Worm (Caenorhabditis elegans) whole organism, L1 larva: Measurements from ENCODE around the gene ptr-25.

Source experiments
- C04F5.9 ChIP-seq: sonication (generic microtip); optimal IDR thresholded peaks from 2 replicates; lab custom pipeline; 2016; ENCODE audit warnings: missing genetic modification characterization, missing compliant biosample characterization
- C16A3.4 ChIP-seq: fragments of 150-350 bp; optimal IDR thresholded peaks from 2 replicates; lab custom pipeline; 2014; ENCODE audit warnings: missing biosample characterization, missing genetic modification characterization
- C34B4.2 ChIP-seq: sonication (generic microtip); optimal IDR thresholded peaks from 2 replicates; lab custom pipeline; 2017; ENCODE audit warnings: mild to moderate bottlenecking, missing genetic modification characterization, missing compliant biosample characterization
- F16B12.6 ChIP-seq: fragments of 150-350 bp; optimal IDR thresholded peaks from 2 replicates; lab custom pipeline; 2014; ENCODE audit warnings: missing biosample characterization, missing genetic modification characterization
- aha-1 ChIP-seq: fragments of 150-350 bp; optimal IDR thresholded peaks from 2 replicates; lab custom pipeline; 2014; ENCODE audit warnings: missing biosample characterization, missing genetic modification characterization
- alr-1 ChIP-seq: fragments of 200-800 bp; sonication (Bioruptor generic); optimal IDR thresholded peaks from 2 replicates; lab custom pipeline; 2018; ENCODE audit warnings: borderline replicate concordance, mild to moderate bottlenecking, missing genetic modification characterization, missing compliant biosample characterization
- aly-2 ChIP-seq: fragments of 150-350 bp; optimal IDR thresholded peaks from 2 replicates; lab custom pipeline; 2014; ENCODE audit warnings: missing biosample characterization, missing genetic modification characterization
- ama-1 ChIP-seq: fragments of 150-350 bp; optimal IDR thresholded peaks from 2 replicates; lab custom pipeline; 2014
- ceh-82 ChIP-seq, 3 experiments: fragments of 150-350 bp in 1 of 3; sonication (generic microtip) in 2 of 3; optimal IDR thresholded peaks; 2 replicates each; lab custom pipeline; 2014 to 2017; ENCODE audit warnings: missing biosample characterization in 3 of 3, missing genetic modification characterization in 3 of 3
- ceh-88 ChIP-seq: fragments of 200-800 bp; sonication (Bioruptor generic); IDR thresholded peaks from 2 replicates; pipeline ENCODE4 v1.3.6; 2022; ENCODE audit warnings: missing genetic modification characterization, missing compliant biosample characterization
- ceh-90 ChIP-seq: sonication (generic microtip); optimal IDR thresholded peaks from 2 replicates; lab custom pipeline; 2016; ENCODE audit warnings: missing genetic modification characterization, missing compliant biosample characterization
- ces-1 ChIP-seq: fragments of 150-350 bp; optimal IDR thresholded peaks from 2 replicates; lab custom pipeline; 2014; ENCODE audit warnings: missing biosample characterization, missing genetic modification reagents, missing genetic modification characterization
- egl-27 ChIP-seq, 2 experiments: fragments of 150-350 bp in 1 of 2; sonication (generic microtip); optimal IDR thresholded peaks; 3 replicates each; lab custom pipeline; 2017 to 2018; ENCODE audit warnings: missing biosample characterization in 2 of 2, missing genetic modification characterization in 2 of 2, missing genetic modification reagents in 2 of 2
- elt-2 ChIP-seq: sonication (generic microtip); optimal IDR thresholded peaks from 2 replicates; lab custom pipeline; 2016; ENCODE audit warnings: missing genetic modification characterization, mild to moderate bottlenecking, inconsistent platforms, missing compliant biosample characterization, missing genetic modification reagents
- fkh-10 ChIP-seq: sonication (generic microtip); optimal IDR thresholded peaks from 2 replicates; lab custom pipeline; 2017; ENCODE audit warnings: missing biosample characterization, missing genetic modification reagents, missing genetic modification characterization
- fkh-8 ChIP-seq: sonication (generic microtip); optimal IDR thresholded peaks from 2 replicates; lab custom pipeline; 2016; ENCODE audit warnings: mild to moderate bottlenecking, missing genetic modification characterization, missing compliant biosample characterization
- fos-1 ChIP-seq: fragments of 150-350 bp; optimal IDR thresholded peaks from 2 replicates; lab custom pipeline; 2014; ENCODE audit warnings: missing biosample characterization, missing genetic modification characterization
- hlh-17 ChIP-seq: fragments of 200-800 bp; sonication (Bioruptor generic); optimal IDR thresholded peaks from 2 replicates; lab custom pipeline; 2018; ENCODE audit warnings: missing genetic modification characterization, mild to moderate bottlenecking, missing compliant biosample characterization, moderate library complexity, borderline replicate concordance
- hpl-2 ChIP-seq: fragments of 150-350 bp; optimal IDR thresholded peaks from 2 replicates; lab custom pipeline; 2014; ENCODE audit warnings: missing biosample characterization, missing genetic modification reagents, missing genetic modification characterization
- irx-1 ChIP-seq: sonication (generic microtip); optimal IDR thresholded peaks from 2 replicates; lab custom pipeline; 2016; ENCODE audit warnings: missing genetic modification characterization, missing compliant biosample characterization
- lin-13 ChIP-seq: fragments of 150-350 bp; optimal IDR thresholded peaks from 2 replicates; lab custom pipeline; 2014; ENCODE audit warnings: missing biosample characterization, missing genetic modification reagents, missing genetic modification characterization
- lin-14 ChIP-seq: fragments of 200-800 bp; sonication (Bioruptor generic); optimal IDR thresholded peaks from 2 replicates; lab custom pipeline; 2018; ENCODE audit warnings: mild to moderate bottlenecking, missing genetic modification characterization, moderate library complexity, missing compliant biosample characterization
- lin-15B ChIP-seq: fragments of 150-350 bp; sonication (generic microtip); optimal IDR thresholded peaks from 3 replicates; lab custom pipeline; 2014; ENCODE audit warnings: missing biosample characterization, missing genetic modification characterization
- lin-35 ChIP-seq, 2 experiments: fragments of 150-350 bp; optimal IDR thresholded peaks; 2 replicates each; lab custom pipeline; 2014; ENCODE audit warnings: missing biosample characterization in 2 of 2, missing genetic modification characterization in 2 of 2, missing genetic modification reagents in 2 of 2
- lin-39 ChIP-seq: fragments of 150-350 bp; optimal IDR thresholded peaks from 2 replicates; lab custom pipeline; 2014; ENCODE audit warnings: missing biosample characterization, missing genetic modification reagents, missing genetic modification characterization
- lir-3 ChIP-seq: sonication (generic microtip); optimal IDR thresholded peaks from 2 replicates; lab custom pipeline; 2016; ENCODE audit warnings: mild to moderate bottlenecking, missing genetic modification characterization, moderate library complexity, missing compliant biosample characterization; ENCODE audit not compliant: poor library complexity
- lsy-2 ChIP-seq, 2 experiments: fragments of 150-350 bp; optimal IDR thresholded peaks; 2 replicates each; lab custom pipeline; 2014; ENCODE audit warnings: missing biosample characterization in 2 of 2, missing genetic modification characterization in 2 of 2
- mab-9 ChIP-seq: fragments of 200-800 bp; sonication (Bioruptor generic); IDR thresholded peaks from 2 replicates; pipeline ENCODE4 v1.3.6; 2022; ENCODE audit warnings: missing genetic modification reagents, missing genetic modification characterization, missing compliant biosample characterization
- mef-2 ChIP-seq: fragments of 150-350 bp; optimal IDR thresholded peaks from 2 replicates; lab custom pipeline; 2014; ENCODE audit warnings: missing biosample characterization, missing genetic modification characterization
- mep-1 ChIP-seq: fragments of 150-350 bp; optimal IDR thresholded peaks from 2 replicates; lab custom pipeline; 2014; ENCODE audit warnings: missing biosample characterization, missing genetic modification characterization
- nhr-237 ChIP-seq: fragments of 150-350 bp; optimal IDR thresholded peaks from 2 replicates; lab custom pipeline; 2014; ENCODE audit warnings: missing biosample characterization, missing genetic modification characterization
- nhr-47 ChIP-seq: sonication (generic microtip); optimal IDR thresholded peaks from 2 replicates; lab custom pipeline; 2016; ENCODE audit warnings: mild to moderate bottlenecking, missing genetic modification characterization, moderate library complexity, missing compliant biosample characterization
- nhr-71 ChIP-seq: sonication (generic microtip); optimal IDR thresholded peaks from 2 replicates; lab custom pipeline; 2016; ENCODE audit warnings: mild to moderate bottlenecking, missing genetic modification characterization, moderate library complexity, missing compliant biosample characterization
- nhr-76 ChIP-seq: sonication (generic microtip); optimal IDR thresholded peaks from 2 replicates; lab custom pipeline; 2017; ENCODE audit warnings: missing biosample characterization, missing genetic modification characterization
- nhr-77 ChIP-seq: fragments of 150-350 bp; optimal IDR thresholded peaks from 2 replicates; lab custom pipeline; 2014; ENCODE audit warnings: missing biosample characterization, missing genetic modification characterization
- nhr-84 ChIP-seq: sonication (generic microtip); optimal IDR thresholded peaks from 2 replicates; lab custom pipeline; 2017; ENCODE audit warnings: missing biosample characterization, missing genetic modification characterization
- nhr-85 ChIP-seq: sonication (generic microtip); peaks from one replicate; lab custom pipeline; 2016; ENCODE audit warnings: missing genetic modification characterization, inconsistent platforms, missing compliant biosample characterization
- pag-3 ChIP-seq: sonication (generic microtip); optimal IDR thresholded peaks from 2 replicates; lab custom pipeline; 2017; ENCODE audit warnings: missing genetic modification characterization, mild to moderate bottlenecking, missing compliant biosample characterization, antibody characterized with exemption, borderline replicate concordance; ENCODE audit not compliant: insufficient read depth
- pax-3 ChIP-seq: fragments of 200-800 bp; sonication (Bioruptor generic); optimal IDR thresholded peaks from 2 replicates; lab custom pipeline; 2018; ENCODE audit warnings: mild to moderate bottlenecking, missing genetic modification characterization, moderate library complexity, missing compliant biosample characterization
- pqm-1 ChIP-seq: sonication (generic microtip); optimal IDR thresholded peaks from 3 replicates; lab custom pipeline; 2017; ENCODE audit warnings: missing biosample characterization, missing genetic modification characterization
- rnt-1 ChIP-seq: sonication (generic microtip); optimal IDR thresholded peaks from 2 replicates; lab custom pipeline; 2016; ENCODE audit warnings: mild to moderate bottlenecking, missing genetic modification characterization, moderate library complexity, missing compliant biosample characterization
- skn-1 ChIP-seq: fragments of 150-350 bp; optimal IDR thresholded peaks from 2 replicates; lab custom pipeline; 2014; ENCODE audit warnings: missing biosample characterization, missing genetic modification characterization
- snpc-4 ChIP-seq: fragments of 150-350 bp; optimal IDR thresholded peaks from 2 replicates; lab custom pipeline; 2014; ENCODE audit warnings: missing biosample characterization, missing genetic modification characterization
- sox-4 ChIP-seq: sonication (generic microtip); optimal IDR thresholded peaks from 2 replicates; lab custom pipeline; 2016; ENCODE audit warnings: missing genetic modification characterization, missing compliant biosample characterization
- sptf-1 ChIP-seq: fragments of 150-350 bp; optimal IDR thresholded peaks from 2 replicates; lab custom pipeline; 2014; ENCODE audit warnings: missing biosample characterization, missing genetic modification characterization
- swsn-7 ChIP-seq: sonication (generic microtip); optimal IDR thresholded peaks from 2 replicates; lab custom pipeline; 2016; ENCODE audit warnings: missing genetic modification characterization, missing compliant biosample characterization
- tlp-1 ChIP-seq: fragments of 150-350 bp; optimal IDR thresholded peaks from 2 replicates; lab custom pipeline; 2014; ENCODE audit warnings: missing biosample characterization, missing genetic modification characterization
- unc-130 ChIP-seq: fragments of 150-350 bp; optimal IDR thresholded peaks from 2 replicates; lab custom pipeline; 2017; ENCODE audit warnings: missing biosample characterization, missing genetic modification characterization, inconsistent platforms
- zag-1 ChIP-seq: fragments of 150-350 bp; optimal IDR thresholded peaks from 2 replicates; lab custom pipeline; 2014; ENCODE audit warnings: missing biosample characterization, missing genetic modification characterization
- zip-4 ChIP-seq: fragments of 200-800 bp; sonication (Bioruptor generic); optimal IDR thresholded peaks from 2 replicates; lab custom pipeline; 2018; ENCODE audit warnings: mild to moderate bottlenecking, missing genetic modification characterization, moderate library complexity, missing compliant biosample characterization
- ztf-11 ChIP-seq, 2 experiments: sonication (generic microtip); optimal IDR thresholded peaks; 2 replicates each; lab custom pipeline; 2016 to 2017; ENCODE audit warnings: missing genetic modification characterization in 2 of 2, missing biosample characterization in 1 of 2, missing compliant biosample characterization in 1 of 2

ptr-25 gene

ce11 chrIII:10505182-10505581 lies 17.3 kb downstream of the ptr-25 start, which contains the start of the genes taf-11.3 and urm-1 (continued):
- peak; percentile 39 for TF ChIP-seq fos-1
- TF ChIP-seq nhr-237 (tag; lab: Kevin White, UChicago), result peak; percentile 32
- TF ChIP-seq F16B12.6 (tag; lab: Kevin White, UChicago), result peak; percentile 53
- TF ChIP-seq zag-1 (tag; lab: Kevin White, UChicago), result no peak
- TF ChIP-seq ztf-11 (tag; optimal IDR thresholded peaks at IDR 0.05; lab: Kevin White, UChicago), result peak in 1 of 2 experiments; percentile 67
- TF ChIP-seq sox-4 (tag; lab: Kevin White, UChicago), result peak; percentile 64
- no peak for TF ChIP-seq lin-14 (GFP tag; lab: Kevin White, UChicago)
- no peak for TF ChIP-seq ama-1 (lab: Kevin White, UChicago)
- no peak for TF ChIP-seq ceh-90 (tag; lab: Kevin White, UChicago)
- peak; percentile 84 for TF ChIP-seq rnt-1
- TF ChIP-seq ceh-82 (tag; optimal IDR thresholded peaks at IDR 0.05; lab: Kevin White, UChicago), result peak; percentile 84 to 90 (median 87)
- peak; percentile 88 for TF ChIP-seq mep-1 (tag; lab: Kevin White, UChicago)
- no peak for TF ChIP-seq pqm-1 (tag; lab: Kevin White, UChicago)
- TF ChIP-seq nhr-85, result peak; percentile 81
- no peak for TF ChIP-seq zip-4 (GFP tag; lab: Kevin White, UChicago)
- TF ChIP-seq unc-130 (tag; lab: Kevin White, UChicago), result peak; percentile 98
- peak; percentile 1 for TF ChIP-seq aly-2 (tag; lab: Kevin White, UChicago)
- TF ChIP-seq lin-39 (tag; lab: Kevin White, UChicago), result no peak
- TF ChIP-seq aha-1, result no peak
- no peak for TF ChIP-seq nhr-76 (tag; lab: Kevin White, UChicago)
- TF ChIP-seq lir-3, result no peak
- TF ChIP-seq fkh-10 (GFP tag; lab: Kevin White, UChicago), result no peak
- peak; percentile 87 to 89 for TF ChIP-seq lsy-2 (tag; optimal IDR thresholded peaks at IDR 0.05; lab: Kevin White, UChicago)
- TF ChIP-seq mab-9, result no peak
- peak; percentile 27 for TF ChIP-seq nhr-77 (tag; lab: Kevin White, UChicago)
- TF ChIP-seq sptf-1, result no peak
- peak; percentile 88 for TF ChIP-seq nhr-71 (tag; lab: Kevin White, UChicago)
- no peak for TF ChIP-seq alr-1 (tag; lab: Kevin White, UChicago)
- peak; percentile 86 for TF ChIP-seq swsn-7 (tag; lab: Kevin White, UChicago)
- TF ChIP-seq egl-27 (tag; optimal IDR thresholded peaks at IDR 0.05; lab: Kevin White, UChicago), result no peak
- TF ChIP-seq tlp-1 (tag; lab: Kevin White, UChicago), result no peak
- peak; percentile 84 to 88 for TF ChIP-seq lin-35 (GFP tag; optimal IDR thresholded peaks at IDR 0.05; lab: Kevin White, UChicago)
- no peak for TF ChIP-seq pag-3 (tag; lab: Kevin White, UChicago)
- TF ChIP-seq mef-2 (tag; lab: Kevin White, UChicago), result peak; percentile 39
- TF ChIP-seq ces-1 (GFP tag; lab: Kevin White, UChicago), result no peak
- peak; percentile 78 for TF ChIP-seq skn-1 (tag; lab: Kevin White, UChicago)
- peak; percentile 88 for TF ChIP-seq lin-15B (tag; lab: Kevin White, UChicago)
- no peak for TF ChIP-seq C34B4.2 (tag; lab: Kevin White, UChicago)
- TF ChIP-seq hpl-2, result no peak
- TF ChIP-seq pax-3 (tag; lab: Kevin White, UChicago), result peak; percentile 31
- TF ChIP-seq C16A3.4 (tag; lab: Kevin White, UChicago), result peak; percentile 89
- TF ChIP-seq hlh-17 (GFP tag; lab: Kevin White, UChicago), result no peak
- TF ChIP-seq nhr-47 (tag; lab: Kevin White, UChicago), result peak; percentile 80
- TF ChIP-seq snpc-4 (tag; lab: Kevin White, UChicago), result peak; percentile 64
- TF ChIP-seq fkh-8, result peak; percentile 82
- no peak for TF ChIP-seq nhr-84
- TF ChIP-seq elt-2 (tag; lab: Kevin White, UChicago), result no peak
- no peak for TF ChIP-seq ceh-88
- TF ChIP-seq lin-13 (GFP tag; lab: Kevin White, UChicago), result peak; percentile 47
- peak; percentile 47 for TF ChIP-seq irx-1
- TF ChIP-seq C04F5.9, result peak; percentile 60
